Fruit fly (Drosophila melanogaster) whole organism, pupa: ENCODE results near the gene CG8419.

Source experiments
- CG10348 ChIP-seq: fragments of 200-800 bp; sonication (Bioruptor generic); IDR thresholded peaks from 2 replicates; pipeline ENCODE4 v1.3.6; 2022; ENCODE audit warnings: missing biosample characterization, missing genetic modification characterization
- CG12605 ChIP-seq: fragments of 200-800 bp; sonication (Bioruptor generic); IDR thresholded peaks from 2 replicates; pipeline ENCODE4 v1.3.6; 2022; ENCODE audit warnings: missing biosample characterization, missing genetic modification characterization
- CG13204 ChIP-seq: fragments of 200-800 bp; sonication (Bioruptor generic); optimal IDR thresholded peaks from 2 replicates; lab custom pipeline; 2018; ENCODE audit warnings: missing biosample characterization, mild to moderate bottlenecking, missing genetic modification characterization, moderate library complexity
- CG14655 ChIP-seq: fragments of 200-800 bp; sonication (Bioruptor generic); optimal IDR thresholded peaks from 3 replicates; lab custom pipeline; 2017; ENCODE audit warnings: mild to moderate bottlenecking, missing biosample characterization, missing genetic modification reagents, missing genetic modification characterization
- CG15710 ChIP-seq: fragments of 200-800 bp; sonication (Bioruptor generic); optimal IDR thresholded peaks from 2 replicates; lab custom pipeline; 2018; ENCODE audit warnings: missing biosample characterization, mild to moderate bottlenecking, missing genetic modification characterization, moderate library complexity
- CG17806 ChIP-seq: fragments of 200-800 bp; sonication (Bioruptor generic); optimal IDR thresholded peaks from 2 replicates; lab custom pipeline; 2018; ENCODE audit warnings: missing biosample characterization, mild to moderate bottlenecking, missing genetic modification characterization, moderate library complexity
- CG32121 ChIP-seq: fragments of 200-800 bp; sonication (Bioruptor generic); IDR thresholded peaks from 2 replicates; pipeline ENCODE4 v1.3.6; 2022; ENCODE audit warnings: missing biosample characterization, missing genetic modification characterization
- CG34367 ChIP-seq: fragments of 200-800 bp; sonication (Bioruptor generic); optimal IDR thresholded peaks from 2 replicates; lab custom pipeline; 2018; ENCODE audit warnings: missing biosample characterization, mild to moderate bottlenecking, missing genetic modification characterization
- CG4496 ChIP-seq: fragments of 200-800 bp; sonication (Bioruptor generic); IDR thresholded peaks from 3 replicates; pipeline ENCODE4 v1.3.6; 2022; ENCODE audit warnings: missing biosample characterization, missing genetic modification characterization
- CG8159 ChIP-seq: fragments of 200-800 bp; sonication (Bioruptor generic); optimal IDR thresholded peaks from 3 replicates; lab custom pipeline; 2018; ENCODE audit warnings: missing biosample characterization, mild to moderate bottlenecking, missing genetic modification characterization, moderate library complexity
- CG8301 ChIP-seq: fragments of 200-800 bp; sonication (Bioruptor generic); optimal IDR thresholded peaks from 2 replicates; lab custom pipeline; 2018; ENCODE audit warnings: missing biosample characterization, mild to moderate bottlenecking, missing genetic modification characterization
- CG9948 ChIP-seq: fragments of 200-800 bp; sonication (Bioruptor generic); optimal IDR thresholded peaks from 2 replicates; lab custom pipeline; 2018; ENCODE audit warnings: missing biosample characterization, mild to moderate bottlenecking, missing genetic modification characterization, moderate library complexity
- D1 ChIP-seq: fragments of 200-800 bp; sonication (Bioruptor generic); optimal IDR thresholded peaks from 2 replicates; lab custom pipeline; 2018; ENCODE audit warnings: missing biosample characterization, mild to moderate bottlenecking, missing genetic modification characterization, moderate library complexity
- EcR ChIP-seq: fragments of 200-800 bp; sonication (Bioruptor generic); optimal IDR thresholded peaks from 3 replicates; lab custom pipeline; 2019; ENCODE audit warnings: missing biosample characterization, missing genetic modification characterization, mild to moderate bottlenecking, moderate library complexity, missing genetic modification reagents
- Ets98B ChIP-seq: fragments of 200-800 bp; sonication (Bioruptor generic); IDR thresholded peaks from 2 replicates; pipeline ENCODE4 v1.3.6; 2022; ENCODE audit warnings: missing biosample characterization, missing genetic modification characterization
- Pif1A ChIP-seq: fragments of 200-800 bp; sonication (Bioruptor generic); optimal IDR thresholded peaks from 3 replicates; lab custom pipeline; 2016; ENCODE audit warnings: missing biosample characterization, missing genetic modification characterization
- Pif1B ChIP-seq: fragments of 200-800 bp; sonication (Bioruptor generic); optimal IDR thresholded peaks from 3 replicates; lab custom pipeline; 2016; ENCODE audit warnings: missing biosample characterization, missing genetic modification characterization
- Snoo ChIP-seq: fragments of 200-800 bp; sonication (Bioruptor generic); optimal IDR thresholded peaks from 3 replicates; lab custom pipeline; 2017; ENCODE audit warnings: missing biosample characterization, mild to moderate bottlenecking, missing genetic modification characterization, inconsistent platforms
- fd96Ca ChIP-seq: fragments of 200-800 bp; sonication (Bioruptor generic); IDR thresholded peaks from 3 replicates; pipeline ENCODE4 v1.3.6; 2022; ENCODE audit warnings: missing biosample characterization, missing genetic modification characterization
- gl ChIP-seq: fragments of 200-800 bp; sonication (Bioruptor generic); optimal IDR thresholded peaks from 2 replicates; lab custom pipeline; 2018; ENCODE audit warnings: missing biosample characterization, mild to moderate bottlenecking, missing genetic modification characterization
- rn ChIP-seq: fragments of 200-800 bp; sonication (Bioruptor generic); IDR thresholded peaks from 2 replicates; pipeline ENCODE4 v1.3.6; 2022; ENCODE audit warnings: missing biosample characterization, missing genetic modification characterization

CG8419 gene

DNA sequence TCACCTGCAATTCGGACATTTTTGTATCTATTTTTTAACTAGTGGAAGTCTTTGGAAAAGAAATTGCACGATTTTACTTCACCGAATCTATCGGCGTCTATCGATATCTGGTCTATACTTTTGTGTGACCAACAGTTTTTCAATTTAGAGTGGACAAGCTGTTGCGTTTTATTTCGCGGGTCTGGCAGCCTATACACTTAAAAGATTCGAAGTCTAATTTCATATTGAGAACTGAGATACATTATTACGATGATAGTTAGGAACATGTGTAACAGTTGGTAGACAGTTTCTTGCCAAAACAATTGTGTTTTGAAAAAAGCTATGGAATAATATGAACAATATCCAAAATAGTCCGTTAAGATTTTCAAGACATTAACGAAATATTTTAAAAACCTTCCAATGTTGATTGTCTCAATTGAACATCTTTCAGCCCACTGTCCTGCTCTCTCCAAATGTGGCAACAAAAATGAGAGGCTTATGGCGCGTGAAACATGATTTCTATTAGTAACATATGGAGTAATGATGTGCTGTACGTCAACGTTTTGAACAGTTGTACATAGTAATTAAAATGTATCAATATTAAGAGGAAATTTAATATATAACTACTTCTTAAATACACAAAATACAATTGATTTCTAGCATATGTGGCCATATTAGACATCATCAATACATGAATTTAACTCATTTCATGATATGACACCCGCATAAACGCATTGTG lies 43.5 kb upstream of the CG8419 start, which contains the start of gene Acbp1:
Gene Acbp1, minus strand, starts transcription at position 146 of the 718 bp plus-strand sequence.
- TF ChIP-seq EcR (GFP tag; lab: Kevin White, UChicago) (peak; percentile 87), CG4496 (GFP tag; lab: Robert Waterston, UW) (peak; percentile 97), CG8301 (tag; lab: Kevin White, UChicago) (peak; percentile 98), Snoo (tag; lab: Kevin White, UChicago) (peak; percentile 97), CG14655 (peak; percentile 97), rn (GFP tag; lab: Robert Waterston, UW) (peak; percentile 56), CG8159 (tag; lab: Kevin White, UChicago) (peak; percentile 99), Ets98B (peak; percentile 96), CG10348 (GFP tag; lab: Robert Waterston, UW) (peak; percentile 54; the same call in 1 of the 2 replicates), gl (tag; lab: Kevin White, UChicago) (peak; percentile 93), fd96Ca (GFP tag; lab: Robert Waterston, UW) (peak; percentile 89), CG15710 (peak; percentile 97), CG32121 (peak; percentile 93), CG9948 (tag; lab: Kevin White, UChicago) (peak; percentile 95), D1 (peak; percentile 96), CG17806 (tag; lab: Kevin White, UChicago) (peak; percentile 97), Pif1A (GFP tag; lab: Kevin White, UChicago) (peak; percentile 95), CG13204 (GFP tag; lab: Kevin White, UChicago) (peak; percentile 93), CG34367 (tag; lab: Kevin White, UChicago) (peak; percentile 96), Pif1B (peak; percentile 98), CG12605 (GFP tag; lab: Robert Waterston, UW) (peak; percentile 91)

DNA sequence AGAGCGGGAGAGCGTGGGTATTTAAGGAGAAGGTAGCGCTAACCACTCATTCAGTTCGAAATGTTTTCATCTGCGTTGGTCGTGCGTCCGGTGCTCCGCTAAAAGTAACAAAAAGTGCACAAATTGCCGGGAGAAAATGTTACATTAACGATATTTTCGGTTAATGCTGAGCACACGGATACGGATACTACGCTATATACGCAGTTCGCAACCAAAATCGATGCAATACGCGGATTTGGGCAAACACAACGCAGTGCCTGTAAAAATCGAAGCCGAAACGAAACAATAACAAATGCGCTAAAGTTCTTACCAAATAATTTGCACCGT lies 43.0 kb upstream of the CG8419 start, which contains the start of gene Piezo:
Gene Piezo, plus strand, starts transcription at position 49 of the 327 bp plus-strand sequence.
- no peak for TF ChIP-seq CG12605 (GFP tag; lab: Robert Waterston, UW)
- no peak for TF ChIP-seq EcR (GFP tag; lab: Kevin White, UChicago)
- no peak for TF ChIP-seq CG32121
- no peak for TF ChIP-seq D1
- TF ChIP-seq CG34367 (tag; lab: Kevin White, UChicago), result no peak
- no peak for TF ChIP-seq Pif1B

DNA sequence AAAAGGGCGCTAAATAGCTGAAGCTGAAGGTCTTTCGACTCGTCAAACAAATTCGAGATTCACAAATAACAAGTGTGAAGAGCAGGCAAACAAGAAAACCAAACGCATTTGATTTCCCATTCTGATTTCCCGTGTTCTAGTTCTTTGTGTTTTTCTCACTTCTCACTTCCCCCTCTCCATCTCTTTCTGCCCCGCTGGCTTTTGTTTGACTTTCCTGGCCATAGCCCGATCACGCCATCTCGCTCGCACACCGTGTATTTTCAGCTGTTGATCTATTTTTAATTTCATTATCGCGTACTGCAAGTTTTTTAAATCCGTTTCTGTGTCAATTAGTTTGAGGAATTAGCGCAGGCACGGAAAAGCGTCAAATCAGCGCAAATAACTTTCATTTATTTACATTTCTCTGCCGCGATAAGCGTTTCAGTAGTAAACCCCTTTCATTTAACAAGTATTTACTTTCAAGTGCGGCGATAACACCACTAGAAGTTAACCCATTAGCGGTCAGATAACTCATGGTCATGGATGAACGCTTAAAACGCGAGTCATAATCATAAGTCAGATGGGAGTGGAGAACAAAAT lies 42.3 kb upstream of the CG8419 start:
- TF ChIP-seq CG13204 (GFP tag; lab: Kevin White, UChicago) (no peak), D1 (no peak), CG4496 (GFP tag; lab: Robert Waterston, UW) (no peak), CG17806 (tag; lab: Kevin White, UChicago) (no peak), Pif1A (GFP tag; lab: Kevin White, UChicago) (no peak), CG15710 (no peak), CG10348 (GFP tag; lab: Robert Waterston, UW) (no peak), EcR (GFP tag; lab: Kevin White, UChicago) (no peak), rn (GFP tag; lab: Robert Waterston, UW) (no peak), CG8301 (tag; lab: Kevin White, UChicago) (no peak), Pif1B (no peak), fd96Ca (GFP tag; lab: Robert Waterston, UW) (no peak), CG14655 (no peak), gl (tag; lab: Kevin White, UChicago) (no peak)

DNA sequence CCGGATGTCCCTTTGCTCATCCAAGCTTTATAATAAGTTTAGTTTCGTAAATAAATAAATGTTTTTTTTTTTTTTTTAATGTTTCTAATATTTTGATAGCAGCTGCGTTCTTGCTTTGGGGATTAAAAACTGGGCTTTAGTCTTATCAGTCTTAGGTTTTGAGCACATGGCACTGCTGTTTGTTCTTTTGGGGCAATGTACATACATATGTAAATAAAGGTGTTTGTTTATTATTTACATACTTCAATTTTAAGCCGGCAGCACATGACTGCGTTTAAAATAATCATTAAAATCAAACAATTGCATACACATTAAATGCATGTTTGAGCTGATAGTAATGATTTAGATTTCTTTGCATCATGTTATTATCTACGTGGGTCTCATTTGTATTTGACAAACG lies 41.8 kb upstream of the CG8419 start:
- no peak for TF ChIP-seq CG14655
- TF ChIP-seq Pif1B, result no peak
- TF ChIP-seq EcR (GFP tag; lab: Kevin White, UChicago), result no peak
- no peak for TF ChIP-seq CG34367 (tag; lab: Kevin White, UChicago)
- TF ChIP-seq rn (GFP tag; lab: Robert Waterston, UW), result no peak
- TF ChIP-seq CG32121, result no peak
- no peak for TF ChIP-seq CG9948 (tag; lab: Kevin White, UChicago)
- TF ChIP-seq CG4496 (GFP tag; lab: Robert Waterston, UW), result no peak
- TF ChIP-seq CG15710, result no peak
- no peak for TF ChIP-seq CG17806 (tag; lab: Kevin White, UChicago)
- TF ChIP-seq gl (tag; lab: Kevin White, UChicago), result no peak
- no peak for TF ChIP-seq Pif1A (GFP tag; lab: Kevin White, UChicago)
- no peak for TF ChIP-seq CG8159 (tag; lab: Kevin White, UChicago)
- no peak for TF ChIP-seq CG12605 (GFP tag; lab: Robert Waterston, UW)
- no peak for TF ChIP-seq Ets98B

DNA sequence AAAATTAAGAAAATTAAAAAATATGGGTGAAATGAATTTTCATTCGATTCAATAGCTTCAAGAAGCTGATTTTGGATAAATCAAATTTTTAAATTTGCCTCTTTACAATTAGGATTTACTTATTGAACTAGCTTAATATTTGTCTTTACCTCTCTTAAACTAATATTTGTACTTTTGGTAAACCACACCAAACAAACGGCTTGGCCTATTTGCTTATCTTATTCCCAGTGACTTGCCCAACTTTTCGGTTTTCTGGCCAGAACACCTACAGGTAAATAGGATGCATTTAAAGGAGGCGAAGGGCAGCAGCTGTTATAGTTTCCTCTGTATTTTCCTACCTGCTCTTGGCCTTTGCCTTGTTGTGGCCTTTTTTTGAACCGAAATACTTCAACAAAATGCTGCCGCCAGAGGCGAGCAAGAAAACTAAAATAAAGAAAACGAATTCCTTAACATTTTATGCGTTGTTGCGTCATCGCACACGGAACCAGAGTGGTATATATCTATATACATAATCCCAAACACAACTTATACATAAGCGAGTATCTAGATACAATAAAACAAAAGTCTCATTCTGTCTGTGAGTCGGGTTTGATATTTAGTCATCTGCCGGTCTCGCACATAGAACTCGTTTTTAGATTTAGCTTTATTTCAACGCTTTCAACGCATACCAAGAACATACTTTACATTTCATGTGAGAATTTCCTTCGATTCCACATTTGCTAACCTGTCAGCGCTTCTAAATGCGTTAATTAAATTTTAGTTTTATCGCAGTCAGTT lies 40.0 kb upstream of the CG8419 start:
- TF ChIP-seq Ets98B (no peak), CG8301 (tag; lab: Kevin White, UChicago) (no peak), CG13204 (GFP tag; lab: Kevin White, UChicago) (no peak), CG12605 (GFP tag; lab: Robert Waterston, UW) (no peak), CG4496 (GFP tag; lab: Robert Waterston, UW) (no peak), CG10348 (GFP tag; lab: Robert Waterston, UW) (no peak), Pif1B (no peak), fd96Ca (GFP tag; lab: Robert Waterston, UW) (no peak), gl (tag; lab: Kevin White, UChicago) (no peak), CG34367 (tag; lab: Kevin White, UChicago) (no peak), rn (GFP tag; lab: Robert Waterston, UW) (no peak), CG32121 (no peak), D1 (no peak), EcR (GFP tag; lab: Kevin White, UChicago) (no peak), Snoo (tag; lab: Kevin White, UChicago) (no peak), CG8159 (tag; lab: Kevin White, UChicago) (no peak), Pif1A (GFP tag; lab: Kevin White, UChicago) (no peak), CG17806 (tag; lab: Kevin White, UChicago) (no peak)
